Fruit fly (Drosophila melanogaster) whole organism, embryonic: ENCODE data around the gene lectin-29Ca.

Source experiments
- Awh ChIP-seq: fragments of 200-800 bp; sonication (Bioruptor generic); IDR thresholded peaks from 2 replicates; pipeline ENCODE4, ENCODE4 v1.3.6; 2022; ENCODE audit warnings: missing biosample characterization, missing genetic modification characterization
- Bgb ChIP-seq: fragments of 200-800 bp; sonication (Bioruptor generic); IDR thresholded peaks from 2 replicates; pipeline ENCODE4 v1.3.6; 2022; ENCODE audit warnings: missing biosample characterization, missing genetic modification characterization; ENCODE audit not compliant: partially characterized antibody
- CG10147 ChIP-seq: fragments of 200-800 bp; sonication (Bioruptor generic); optimal IDR thresholded peaks from 2 replicates; lab custom pipeline; 2019; ENCODE audit warnings: missing biosample characterization, mild to moderate bottlenecking, missing genetic modification characterization, moderate library complexity
- CG10979 ChIP-seq: fragments of 200-800 bp; sonication (Bioruptor generic); optimal IDR thresholded peaks from 2 replicates; lab custom pipeline; 2018; ENCODE audit warnings: missing biosample characterization, mild to moderate bottlenecking, missing genetic modification characterization, moderate library complexity
- CG13287 ChIP-seq: fragments of 200-800 bp; sonication (Bioruptor generic); IDR thresholded peaks from 2 replicates; pipeline ENCODE4 v1.3.6; 2022; ENCODE audit warnings: missing biosample characterization, missing genetic modification characterization; ENCODE audit not compliant: partially characterized antibody
- CG13424 ChIP-seq: fragments of 200-800 bp; sonication (Bioruptor generic); optimal IDR thresholded peaks from 2 replicates; lab custom pipeline; 2019; ENCODE audit warnings: missing biosample characterization, mild to moderate bottlenecking, missing genetic modification characterization, moderate library complexity
- CG13775 ChIP-seq: fragments of 200-800 bp; sonication (Bioruptor generic); optimal IDR thresholded peaks from 3 replicates; lab custom pipeline; 2017; ENCODE audit warnings: missing biosample characterization, mild to moderate bottlenecking, missing genetic modification characterization
- CG15601 ChIP-seq: fragments of 200-800 bp; sonication (Bioruptor generic); optimal IDR thresholded peaks from 3 replicates; lab custom pipeline; 2019; ENCODE audit warnings: missing biosample characterization, mild to moderate bottlenecking, missing genetic modification characterization, moderate library complexity
- CG1603 ChIP-seq: fragments of 200-800 bp; sonication (Bioruptor generic); optimal IDR thresholded peaks from 2 replicates; lab custom pipeline; 2019; ENCODE audit warnings: missing biosample characterization, mild to moderate bottlenecking, missing genetic modification characterization, moderate library complexity
- CG17361 ChIP-seq: fragments of 200-800 bp; sonication (Bioruptor generic); IDR thresholded peaks from 3 replicates; pipeline ENCODE4 v1.3.6; 2022; ENCODE audit warnings: missing biosample characterization, missing genetic modification characterization
- CG18599 ChIP-seq: fragments of 200-800 bp; sonication (Bioruptor generic); optimal IDR thresholded peaks from 3 replicates; lab custom pipeline; 2017; ENCODE audit warnings: missing biosample characterization, missing genetic modification characterization, mild to moderate bottlenecking, moderate library complexity, missing genetic modification reagents
- CG2116 ChIP-seq: fragments of 200-800 bp; sonication (Bioruptor generic); optimal IDR thresholded peaks from 3 replicates; lab custom pipeline; 2018; ENCODE audit warnings: missing biosample characterization, mild to moderate bottlenecking, missing genetic modification characterization
- CG2199 ChIP-seq: fragments of 200-800 bp; sonication (Bioruptor generic); IDR thresholded peaks from 3 replicates; pipeline ENCODE4 v1.3.6; 2022; ENCODE audit warnings: missing biosample characterization, missing genetic modification characterization
- CG2678 ChIP-seq: fragments of 200-800 bp; sonication (Bioruptor generic); optimal IDR thresholded peaks from 3 replicates; lab custom pipeline; 2019; ENCODE audit warnings: missing biosample characterization, mild to moderate bottlenecking, missing genetic modification characterization, moderate library complexity
- CG30020 ChIP-seq: fragments of 200-800 bp; optimal IDR thresholded peaks from 2 replicates; lab custom pipeline; 2019; ENCODE audit warnings: missing biosample characterization, mild to moderate bottlenecking, missing genetic modification characterization, moderate library complexity
- CG34224 ChIP-seq: fragments of 200-800 bp; sonication (Bioruptor generic); IDR thresholded peaks from 3 replicates; pipeline ENCODE4 v1.3.6; 2022; ENCODE audit warnings: missing biosample characterization, missing genetic modification characterization; ENCODE audit not compliant: partially characterized antibody
- CG34376 ChIP-seq: fragments of 200-800 bp; sonication (Bioruptor generic); optimal IDR thresholded peaks from 2 replicates; lab custom pipeline; 2018; ENCODE audit warnings: missing biosample characterization, mild to moderate bottlenecking, missing genetic modification characterization
- CG4617 ChIP-seq: fragments of 200-800 bp; sonication (Bioruptor generic); optimal IDR thresholded peaks from 3 replicates; lab custom pipeline; 2016; ENCODE audit warnings: missing biosample characterization, missing genetic modification characterization, borderline replicate concordance
- CG6254 ChIP-seq: fragments of 200-800 bp; sonication (Bioruptor generic); optimal IDR thresholded peaks from 3 replicates; lab custom pipeline; 2017; ENCODE audit warnings: mild to moderate bottlenecking, missing biosample characterization, missing genetic modification reagents, missing genetic modification characterization
- CG6683 ChIP-seq: fragments of 200-800 bp; sonication (Bioruptor generic); optimal IDR thresholded peaks from 2 replicates; lab custom pipeline; 2017; ENCODE audit warnings: missing biosample characterization, mild to moderate bottlenecking, missing genetic modification characterization, missing genetic modification reagents
- CG6813 ChIP-seq: fragments of 200-800 bp; sonication (Bioruptor generic); optimal IDR thresholded peaks from 2 replicates; lab custom pipeline; 2017; ENCODE audit warnings: missing biosample characterization, missing genetic modification characterization, mild to moderate bottlenecking, moderate library complexity, missing genetic modification reagents
- CG8388 ChIP-seq: fragments of 200-800 bp; sonication (Bioruptor generic); optimal IDR thresholded peaks from 2 replicates; lab custom pipeline; 2019; ENCODE audit warnings: missing biosample characterization, mild to moderate bottlenecking, missing genetic modification characterization, moderate library complexity
- CG9727 ChIP-seq: fragments of 200-800 bp; sonication (Bioruptor generic); optimal IDR thresholded peaks from 3 replicates; lab custom pipeline; 2017; ENCODE audit warnings: missing biosample characterization, mild to moderate bottlenecking, missing genetic modification characterization
- D19A ChIP-seq: fragments of 200-800 bp; optimal IDR thresholded peaks from 3 replicates; lab custom pipeline; 2019; ENCODE audit warnings: missing biosample characterization, mild to moderate bottlenecking, missing genetic modification characterization, moderate library complexity
- Dll ChIP-seq: fragments of 200-800 bp; sonication (Bioruptor generic); IDR thresholded peaks from 4 replicates; pipeline ENCODE4 v1.3.6; 2022; ENCODE audit warnings: missing biosample characterization, missing genetic modification characterization; ENCODE audit not compliant: partially characterized antibody
- Doc3 ChIP-seq: fragments of 200-800 bp; sonication (Bioruptor generic); IDR thresholded peaks from 3 replicates; pipeline ENCODE4 v1.3.6; 2022; ENCODE audit warnings: missing biosample characterization, missing genetic modification characterization; ENCODE audit not compliant: partially characterized antibody
- E2f1 ChIP-seq: fragments of 200-800 bp; sonication (Bioruptor generic); IDR thresholded peaks from 2 replicates; pipeline ENCODE4 v1.3.6; 2022; ENCODE audit warnings: missing biosample characterization, missing genetic modification characterization
- Ets97D ChIP-seq: fragments of 200-800 bp; sonication (Bioruptor generic); optimal IDR thresholded peaks from 3 replicates; lab custom pipeline; 2016; ENCODE audit warnings: missing biosample characterization, missing genetic modification characterization
- Hey ChIP-seq: fragments of 200-800 bp; sonication (Bioruptor generic); optimal IDR thresholded peaks from 3 replicates; lab custom pipeline; 2018; ENCODE audit warnings: missing biosample characterization, mild to moderate bottlenecking, missing genetic modification characterization
- Hmr ChIP-seq: fragments of 200-800 bp; sonication (Bioruptor generic); optimal IDR thresholded peaks from 3 replicates; lab custom pipeline; 2017; ENCODE audit warnings: mild to moderate bottlenecking, missing biosample characterization, missing genetic modification reagents, missing genetic modification characterization
- Hsf ChIP-seq: fragments of 200-800 bp; sonication (Bioruptor generic); optimal IDR thresholded peaks from 3 replicates; lab custom pipeline; 2016; ENCODE audit warnings: missing biosample characterization, missing genetic modification characterization
- Lpt ChIP-seq: fragments of >200 bp; optimal IDR thresholded peaks from 2 replicates; lab custom pipeline; 2018; ENCODE audit warnings: missing biosample characterization, missing genetic modification characterization
- Oli ChIP-seq: fragments of 200-800 bp; sonication (Bioruptor generic); optimal IDR thresholded peaks from 2 replicates; lab custom pipeline; 2018; ENCODE audit warnings: missing biosample characterization, mild to moderate bottlenecking, missing genetic modification characterization, moderate library complexity
- Ptx1 ChIP-seq: fragments of 200-800 bp; sonication (Bioruptor generic); IDR thresholded peaks from 2 replicates; pipeline ENCODE4 v1.3.6; 2022; ENCODE audit warnings: missing biosample characterization, missing genetic modification characterization
- bcd ChIP-seq: fragments of 200-800 bp; sonication (Bioruptor generic); optimal IDR thresholded peaks from 2 replicates; lab custom pipeline; 2017; ENCODE audit warnings: missing biosample characterization, mild to moderate bottlenecking, missing genetic modification characterization
- cad ChIP-seq: fragments of >200 bp; optimal IDR thresholded peaks from 2 replicates; lab custom pipeline; 2017; ENCODE audit warnings: missing biosample characterization, missing genetic modification characterization
- cwo ChIP-seq: fragments of 200-800 bp; sonication (Bioruptor generic); optimal IDR thresholded peaks from 3 replicates; lab custom pipeline; 2017; ENCODE audit warnings: missing biosample characterization, missing genetic modification characterization, mild to moderate bottlenecking, moderate library complexity, missing genetic modification reagents
- dm ChIP-seq: fragments of 200-800 bp; sonication (Bioruptor generic); optimal IDR thresholded peaks from 3 replicates; lab custom pipeline; 2016; ENCODE audit warnings: missing biosample characterization, missing genetic modification characterization
- fu2 ChIP-seq: fragments of 200-800 bp; sonication (Bioruptor generic); optimal IDR thresholded peaks from 2 replicates; lab custom pipeline; 2016; ENCODE audit warnings: missing biosample characterization, missing genetic modification characterization
- gem ChIP-seq: fragments of 200-800 bp; sonication (Bioruptor generic); optimal IDR thresholded peaks from 2 replicates; lab custom pipeline; 2019; ENCODE audit warnings: missing biosample characterization, mild to moderate bottlenecking, missing genetic modification characterization, moderate library complexity
- grau ChIP-seq: fragments of 200-800 bp; optimal IDR thresholded peaks from 3 replicates; lab custom pipeline; 2019; ENCODE audit warnings: missing biosample characterization, mild to moderate bottlenecking, missing genetic modification characterization, moderate library complexity
- kni ChIP-seq: fragments of 200-800 bp; sonication (Bioruptor generic); optimal IDR thresholded peaks from 3 replicates; lab custom pipeline; 2017; ENCODE audit warnings: mild to moderate bottlenecking, missing biosample characterization, missing genetic modification reagents, missing genetic modification characterization
- knrl ChIP-seq: fragments of 200-800 bp; sonication (Bioruptor generic); IDR thresholded peaks from 3 replicates; pipeline ENCODE4 v1.3.6; 2022; ENCODE audit warnings: missing biosample characterization, missing genetic modification characterization; ENCODE audit not compliant: partially characterized antibody
- lbe ChIP-seq: fragments of 200-800 bp; sonication (Bioruptor generic); optimal IDR thresholded peaks from 2 replicates; lab custom pipeline; 2016; ENCODE audit warnings: missing biosample characterization, mild to moderate bottlenecking, missing genetic modification characterization
- mld ChIP-seq: fragments of 200-800 bp; sonication (Bioruptor generic); IDR thresholded peaks from 3 replicates; pipeline ENCODE4 v1.3.6; 2022; ENCODE audit warnings: missing biosample characterization, missing genetic modification characterization; ENCODE audit not compliant: partially characterized antibody
- pita ChIP-seq: fragments of 200-800 bp; sonication (Bioruptor generic); optimal IDR thresholded peaks from 2 replicates; lab custom pipeline; 2017; ENCODE audit warnings: missing biosample characterization, mild to moderate bottlenecking, missing genetic modification characterization
- repo ChIP-seq: fragments of 200-800 bp; sonication (Bioruptor generic); optimal IDR thresholded peaks from 2 replicates; lab custom pipeline; 2016; ENCODE audit warnings: missing biosample characterization, missing genetic modification characterization
- zen ChIP-seq: fragments of 200-800 bp; sonication (Bioruptor generic); optimal IDR thresholded peaks from 3 replicates; lab custom pipeline; 2018; ENCODE audit warnings: missing biosample characterization, mild to moderate bottlenecking, missing genetic modification characterization, moderate library complexity

The lectin-29Ca gene

dm6 chr2L:8381508-8382036 is 12.5 kb downstream of the lectin-29Ca start, which contains the start of gene AlaRS:
TSS of gene AlaRS (minus strand) at chr2L:8381764.
- TF ChIP-seq CG1603 (tag; lab: Kevin White, UChicago) (peak; percentile 28), Bgb (GFP tag; lab: Robert Waterston, UW) (peak; percentile 56), cad (GFP tag; lab: Kevin White, UChicago) (no peak), CG30020 (tag; lab: Kevin White, UChicago) (peak; percentile 54), CG6813 (GFP tag; lab: Kevin White, UChicago) (peak; percentile 3), cwo (GFP tag; lab: Kevin White, UChicago) (peak; percentile 44), Dll (GFP tag; lab: Robert Waterston, UW) (peak; percentile 79), CG2199 (no peak), Hsf (GFP tag; lab: Kevin White, UChicago) (peak; percentile 27), CG18599 (GFP tag; lab: Kevin White, UChicago) (peak; percentile 56), knrl (peak; percentile 59; the same call in 2 of the 3 replicates), repo (no peak), D19A (peak; percentile 19), bcd (GFP tag; lab: Kevin White, UChicago) (peak; percentile 29), CG4617 (peak; percentile 47), zen (tag; lab: Kevin White, UChicago) (peak; percentile 25), gem (tag; lab: Kevin White, UChicago) (peak; percentile 70), CG6254 (GFP tag; lab: Kevin White, UChicago) (peak; percentile 40), CG17361 (peak; percentile 51; the same call in 2 of the 3 replicates), CG2678 (tag; lab: Kevin White, UChicago) (peak; percentile 50), CG8388 (peak; percentile 37), Ets97D (peak; percentile 10), CG2116 (peak; percentile 81), Hey (tag; lab: Kevin White, UChicago) (no peak), CG13287 (GFP tag; lab: Robert Waterston, UW) (peak; percentile 83), CG6683 (GFP tag; lab: Kevin White, UChicago) (peak; percentile 17), CG13775 (GFP tag; lab: Kevin White, UChicago) (peak; percentile 44), grau (tag; lab: Kevin White, UChicago) (peak; percentile 66), CG9727 (peak; percentile 8), Lpt (no peak), fu2 (no peak), CG34224 (GFP tag; lab: Robert Waterston, UW) (peak; percentile 61), E2f1 (GFP tag; lab: Robert Waterston, UW) (no peak), mld (GFP tag; lab: Robert Waterston, UW) (no peak), dm (GFP tag; lab: Kevin White, UChicago) (peak; percentile 43), CG15601 (tag; lab: Kevin White, UChicago) (peak; percentile 16), Hmr (GFP tag; lab: Kevin White, UChicago) (peak; percentile 30), kni (GFP tag; lab: Kevin White, UChicago) (peak; percentile 58), CG34376 (peak; percentile 41), CG10979 (tag; lab: Kevin White, UChicago) (peak; percentile 30), lbe (peak; percentile 70), CG10147 (GFP tag; lab: Kevin White, UChicago) (peak; percentile 21), pita (GFP tag; lab: Kevin White, UChicago) (no peak), CG13424 (tag; lab: Kevin White, UChicago) (peak; percentile 58), Awh (GFP tag; lab: Robert Waterston, UW) (no peak), Ptx1 (0 out of 2 replicates have a peak, but pooled peaks have one; percentile 7), Oli (tag; lab: Kevin White, UChicago) (peak; percentile 9), Doc3 (peak; percentile 73)
